Fruit fly (Drosophila melanogaster): ENCODE measurements around the gene Prx6a.

Prx6a gene

DNA sequence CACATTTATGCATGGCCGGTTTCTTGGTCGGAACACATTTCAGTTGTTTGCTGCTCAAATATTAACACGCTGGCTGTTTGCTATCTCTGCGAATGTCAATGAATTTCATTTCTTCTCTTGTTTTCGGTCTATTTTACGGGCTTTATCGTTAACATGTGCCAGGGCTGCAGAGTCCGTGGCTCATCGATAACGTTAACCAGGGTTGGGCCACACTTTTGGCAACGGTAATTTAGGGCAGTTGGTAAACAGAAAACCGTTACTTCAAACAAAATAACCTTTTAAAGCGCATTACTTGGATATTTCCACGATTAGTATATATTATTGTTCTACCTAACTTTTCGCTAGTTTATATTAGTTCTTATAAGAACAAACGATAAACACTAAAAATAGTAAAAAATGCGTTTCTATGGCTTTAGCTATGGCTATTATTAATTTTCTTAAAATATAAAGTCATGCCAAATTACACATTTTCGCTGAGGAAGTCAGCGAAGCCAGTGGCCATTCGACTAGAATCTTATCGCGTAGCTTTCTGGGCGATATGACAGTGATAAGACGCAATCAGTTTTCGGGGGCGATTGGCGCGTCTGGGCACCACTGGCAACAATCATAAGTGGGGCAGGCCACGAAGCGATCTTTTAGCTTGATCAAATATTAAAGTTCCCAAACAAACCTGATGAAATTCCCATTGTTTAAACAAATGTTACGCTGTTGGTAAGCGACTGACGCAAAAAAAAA lies 5.1 kb upstream of the Prx6a start (continued):
- TF ChIP-seq sd (tag; optimal IDR thresholded peaks at IDR 0.05), result peak; percentile 3
- TF ChIP-seq Side (GFP tag; optimal IDR thresholded peaks at IDR 0.05), result peak; percentile 9
- TF ChIP-seq CG18764 (GFP tag; optimal IDR thresholded peaks at IDR 0.05), result no peak
- TF ChIP-seq wor (GFP tag; IDR thresholded peaks at IDR 0.05), result no peak
- peak; percentile 79 for TF ChIP-seq ci (GFP tag; IDR thresholded peaks at IDR 0.05)
- TF ChIP-seq CG5245 (GFP tag; optimal IDR thresholded peaks at IDR 0.05), result peak; percentile 14
- TF ChIP-seq CG12104 (GFP tag; optimal IDR thresholded peaks at IDR 0.05), result no peak
- peak; percentile 99 for TF ChIP-seq CG9437 (GFP tag; optimal IDR thresholded peaks at IDR 0.05)
- peak; percentile 47 for TF ChIP-seq sqz (GFP tag; optimal IDR thresholded peaks at IDR 0.05)
- TF ChIP-seq bigmax (GFP tag; optimal IDR thresholded peaks at IDR 0.05), result no peak
- TF ChIP-seq odd (GFP tag; optimal IDR thresholded peaks at IDR 0.05), result peak; percentile 46
- no peak for TF ChIP-seq CG31388 (GFP tag; optimal IDR thresholded peaks at IDR 0.05)
- peak; percentile 67 for TF ChIP-seq CG14014 (GFP tag; IDR thresholded peaks at IDR 0.05)
- no peak for TF ChIP-seq CG33557 (GFP tag; optimal IDR thresholded peaks at IDR 0.05)
- TF ChIP-seq Max (GFP tag; optimal IDR thresholded peaks at IDR 0.05), result peak; percentile 25
- TF ChIP-seq ase (GFP tag; IDR thresholded peaks at IDR 0.05), result no peak
- no peak for TF ChIP-seq slou (GFP tag; optimal IDR thresholded peaks at IDR 0.05)
- TF ChIP-seq CG7372 (GFP tag; IDR thresholded peaks at IDR 0.05), result peak; percentile 39; the same call in 1 of the 2 replicates
- TF ChIP-seq CG1647 (GFP tag; optimal IDR thresholded peaks at IDR 0.05), result peak; percentile 27
- no peak for TF ChIP-seq Bteb2 (GFP tag; optimal IDR thresholded peaks at IDR 0.05)
- no peak for TF ChIP-seq zen2 (GFP tag; IDR thresholded peaks at IDR 0.05; ENCODE audit: partially characterized antibody)
- no peak for TF ChIP-seq Hr39 (optimal IDR thresholded peaks at IDR 0.05)
- TF ChIP-seq mirr (GFP tag; optimal IDR thresholded peaks at IDR 0.05), result peak; percentile 64
- TF ChIP-seq CG1024 (GFP tag; IDR thresholded peaks at IDR 0.05), result peak; percentile 56; the same call in 1 of the 2 replicates
- TF ChIP-seq phol (tag; optimal IDR thresholded peaks at IDR 0.05), result peak; percentile 48
- TF ChIP-seq CG15514 (GFP tag; optimal IDR thresholded peaks at IDR 0.05), result peak; percentile 68
- no peak for TF ChIP-seq mld (GFP tag; IDR thresholded peaks at IDR 0.05; ENCODE audit: partially characterized antibody)
- no peak for TF ChIP-seq CG4328 (GFP tag; optimal IDR thresholded peaks at IDR 0.05)
- no peak for TF ChIP-seq Dip3 (GFP tag; optimal IDR thresholded peaks at IDR 0.05)
- peak; percentile 35 for TF ChIP-seq ind (GFP tag; optimal IDR thresholded peaks at IDR 0.05)
- peak; percentile 35; the same call in 1 of the 2 replicates for TF ChIP-seq bbx (GFP tag; IDR thresholded peaks at IDR 0.05; ENCODE audit: partially characterized antibody)
- TF ChIP-seq CG32767 (GFP tag; IDR thresholded peaks at IDR 0.05), result no peak
- peak; percentile 78 for TF ChIP-seq CrebB (tag; optimal IDR thresholded peaks at IDR 0.05)
- no peak for TF ChIP-seq CG9876 (GFP tag; optimal IDR thresholded peaks at IDR 0.05)
- peak; percentile 42 for TF ChIP-seq Ets97D (GFP tag; optimal IDR thresholded peaks at IDR 0.05)
- no peak for TF ChIP-seq jigr1 (GFP tag; IDR thresholded peaks at IDR 0.05)
- TF ChIP-seq CG6765 (GFP tag; optimal IDR thresholded peaks at IDR 0.05), result peak; percentile 58
- no peak for TF ChIP-seq ac (GFP tag; optimal IDR thresholded peaks at IDR 0.05)
- no peak for TF ChIP-seq CG16815 (GFP tag; optimal IDR thresholded peaks at IDR 0.05)
- peak; percentile 50 for TF ChIP-seq CG3847 (GFP tag; IDR thresholded peaks at IDR 0.05)
- peak; percentile 25 for TF ChIP-seq CG13894 (tag; optimal IDR thresholded peaks at IDR 0.05)
- no peak for TF ChIP-seq CG42726 (GFP tag; IDR thresholded peaks at IDR 0.05; ENCODE audit: partially characterized antibody)
- peak; percentile 29 for TF ChIP-seq CG4854 (GFP tag; optimal IDR thresholded peaks at IDR 0.05)
- no peak for TF ChIP-seq CG8944 (GFP tag; optimal IDR thresholded peaks at IDR 0.05)
- peak; percentile 31 for TF ChIP-seq vfl (GFP tag; optimal IDR thresholded peaks at IDR 0.05)
- no peak for TF ChIP-seq Lpt (GFP tag; optimal IDR thresholded peaks at IDR 0.05)
- TF ChIP-seq CG14965 (GFP tag; optimal IDR thresholded peaks at IDR 0.05; ENCODE audit: borderline replicate concordance), result no peak
- TF ChIP-seq CG6683 (GFP tag; optimal IDR thresholded peaks at IDR 0.05), result peak; percentile 34
- TF ChIP-seq klu (GFP tag; IDR thresholded peaks at IDR 0.05), result no peak
- peak; percentile 39 for TF ChIP-seq Hr3 (GFP tag; optimal IDR thresholded peaks at IDR 0.05)
